Fruit fly (Drosophila melanogaster): ENCODE measurements around the gene CG45690.

DNA sequence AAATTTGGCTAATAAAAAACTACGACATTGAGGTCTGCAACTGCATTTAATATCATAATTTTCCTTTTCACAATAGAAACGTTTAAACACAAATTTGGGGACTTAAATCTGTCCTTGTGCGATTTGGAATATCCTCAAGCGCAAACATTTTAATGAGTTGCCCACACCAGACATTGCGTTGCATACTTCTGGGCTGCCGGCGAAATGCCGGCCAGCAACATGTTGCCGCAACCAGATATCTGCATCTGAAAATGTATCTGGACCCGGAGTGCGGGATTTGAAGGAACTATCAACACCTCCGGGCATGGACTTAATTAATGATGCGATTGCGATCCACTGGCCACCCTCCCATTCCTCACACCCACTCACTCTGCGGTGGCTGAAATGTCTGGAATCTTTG, 3.6 kb upstream of the CG45690 start:
- TF ChIP-seq CTCF (optimal IDR thresholded peaks at IDR 0.05) (no peak), CG8478 (optimal IDR thresholded peaks at IDR 0.05) (no peak)

Data from S2 (cell line).